Worm (Caenorhabditis elegans) whole organism, late embryonic: Measurements from ENCODE around the gene srt-18.

Source experiments
- C08G9.2 ChIP-seq: sonication (generic microtip); optimal IDR thresholded peaks from 2 replicates; lab custom pipeline; 2016; ENCODE audit warnings: mild to moderate bottlenecking, missing genetic modification characterization, moderate library complexity, missing compliant biosample characterization
- ceh-18 ChIP-seq: sonication (generic microtip); optimal IDR thresholded peaks from 2 replicates; lab custom pipeline; 2016; ENCODE audit warnings: missing genetic modification characterization, missing compliant biosample characterization
- ceh-2 ChIP-seq: sonication (generic microtip); optimal IDR thresholded peaks from 2 replicates; lab custom pipeline; 2016; ENCODE audit warnings: missing genotype, missing genetic modification characterization, missing compliant biosample characterization
- ceh-24 ChIP-seq: sonication (generic microtip); optimal IDR thresholded peaks from 2 replicates; lab custom pipeline; 2016; ENCODE audit warnings: mild to moderate bottlenecking, missing genetic modification characterization, missing compliant biosample characterization
- ceh-30 ChIP-seq: fragments of 150-350 bp; optimal IDR thresholded peaks from 2 replicates; lab custom pipeline; 2014; ENCODE audit warnings: missing biosample characterization, missing genetic modification characterization
- ceh-31 ChIP-seq: sonication (generic microtip); optimal IDR thresholded peaks from 2 replicates; lab custom pipeline; 2016; ENCODE audit warnings: missing genetic modification characterization, missing compliant biosample characterization
- ceh-34 ChIP-seq: sonication (generic microtip); optimal IDR thresholded peaks from 2 replicates; lab custom pipeline; 2016; ENCODE audit warnings: mild to moderate bottlenecking, missing genetic modification characterization, missing compliant biosample characterization
- ceh-48 ChIP-seq: sonication (generic microtip); optimal IDR thresholded peaks from 2 replicates; lab custom pipeline; 2016; ENCODE audit warnings: missing genetic modification characterization, inconsistent platforms, missing compliant biosample characterization
- ceh-9 ChIP-seq: sonication (generic microtip); optimal IDR thresholded peaks from 2 replicates; lab custom pipeline; 2016; ENCODE audit warnings: mild to moderate bottlenecking, missing genetic modification characterization, inconsistent platforms, missing compliant biosample characterization
- che-1 ChIP-seq: sonication (generic microtip); optimal IDR thresholded peaks from 2 replicates; lab custom pipeline; 2016; ENCODE audit warnings: mild to moderate bottlenecking, missing genetic modification characterization, missing compliant biosample characterization
- elt-2 ChIP-seq: sonication (generic microtip); optimal IDR thresholded peaks from 2 replicates; lab custom pipeline; 2016; ENCODE audit warnings: missing genetic modification reagents, missing genetic modification characterization, missing compliant biosample characterization
- elt-4 ChIP-seq: sonication (generic microtip); optimal IDR thresholded peaks from 2 replicates; lab custom pipeline; 2016; ENCODE audit warnings: missing genetic modification characterization, missing compliant biosample characterization
- ets-4 ChIP-seq: sonication (generic microtip); optimal IDR thresholded peaks from 2 replicates; lab custom pipeline; 2016; ENCODE audit warnings: missing genetic modification characterization, missing compliant biosample characterization
- fax-1 ChIP-seq: sonication (generic microtip); optimal IDR thresholded peaks from 2 replicates; lab custom pipeline; 2016; ENCODE audit warnings: missing genotype, missing genetic modification characterization, missing compliant biosample characterization
- fkh-6 ChIP-seq: sonication (generic microtip); optimal IDR thresholded peaks from 2 replicates; lab custom pipeline; 2016; ENCODE audit warnings: missing genetic modification characterization, missing compliant biosample characterization
- hlh-13 ChIP-seq: fragments of 200-800 bp; sonication (Bioruptor generic); optimal IDR thresholded peaks from 2 replicates; lab custom pipeline; 2018; ENCODE audit warnings: mild to moderate bottlenecking, missing genetic modification characterization, missing compliant biosample characterization
- hlh-30 ChIP-seq: sonication (generic microtip); optimal IDR thresholded peaks from 2 replicates; lab custom pipeline; 2017; ENCODE audit warnings: antibody characterized with exemption, missing genetic modification characterization, missing compliant biosample characterization; ENCODE audit not compliant: insufficient read depth
- hlh-6 ChIP-seq: sonication (generic microtip); optimal IDR thresholded peaks from 2 replicates; lab custom pipeline; 2016; ENCODE audit warnings: missing genotype, missing genetic modification characterization, missing compliant biosample characterization
- lim-6 ChIP-seq: sonication (generic microtip); optimal IDR thresholded peaks from 2 replicates; lab custom pipeline; 2016; ENCODE audit warnings: missing genetic modification characterization, missing compliant biosample characterization
- lin-11 ChIP-seq: fragments of 200-800 bp; sonication (Bioruptor generic); optimal IDR thresholded peaks from 2 replicates; lab custom pipeline; 2018; ENCODE audit warnings: mild to moderate bottlenecking, missing genetic modification characterization, missing compliant biosample characterization
- madf-2 ChIP-seq: sonication (generic microtip); optimal IDR thresholded peaks from 2 replicates; lab custom pipeline; 2017; ENCODE audit warnings: missing genetic modification characterization, missing compliant biosample characterization
- nhr-11 ChIP-seq: fragments of 150-350 bp; optimal IDR thresholded peaks from 2 replicates; lab custom pipeline; 2014; ENCODE audit warnings: missing biosample characterization, missing genetic modification characterization
- npax-4 ChIP-seq: sonication (generic microtip); optimal IDR thresholded peaks from 2 replicates; lab custom pipeline; 2016; ENCODE audit warnings: missing genetic modification characterization, missing compliant biosample characterization
- odd-2 ChIP-seq: sonication (generic microtip); optimal IDR thresholded peaks from 2 replicates; lab custom pipeline; 2017; ENCODE audit warnings: antibody characterized with exemption, mild to moderate bottlenecking, missing genetic modification characterization, missing compliant biosample characterization
- pag-3 ChIP-seq: sonication (generic microtip); optimal IDR thresholded peaks from 2 replicates; lab custom pipeline; 2016; ENCODE audit warnings: missing compliant biosample characterization, missing genetic modification characterization, borderline replicate concordance
- pax-1 ChIP-seq: fragments of 150-350 bp; optimal IDR thresholded peaks from 2 replicates; lab custom pipeline; 2014; ENCODE audit warnings: missing biosample characterization, missing genetic modification characterization
- pha-2 ChIP-seq: sonication (generic microtip); optimal IDR thresholded peaks from 2 replicates; lab custom pipeline; 2017; ENCODE audit warnings: mild to moderate bottlenecking, missing genetic modification characterization, missing compliant biosample characterization
- pha-4 ChIP-seq: fragments of 150-350 bp; optimal IDR thresholded peaks from 2 replicates; lab custom pipeline; 2018; ENCODE audit warnings: missing biosample characterization, missing genetic modification reagents, missing genetic modification characterization
- pros-1 ChIP-seq: fragments of 150-350 bp; optimal IDR thresholded peaks from 2 replicates; lab custom pipeline; 2014; ENCODE audit warnings: missing biosample characterization, missing genetic modification reagents, missing genetic modification characterization
- rnt-1 ChIP-seq: sonication (generic microtip); optimal IDR thresholded peaks from 2 replicates; lab custom pipeline; 2016; ENCODE audit warnings: missing genetic modification characterization, missing compliant biosample characterization
- sdc-2 ChIP-seq: sonication (generic microtip); optimal IDR thresholded peaks from 2 replicates; lab custom pipeline; 2016; ENCODE audit warnings: missing genotype, missing genetic modification characterization, missing compliant biosample characterization
- tbx-2 ChIP-seq: sonication (generic microtip); optimal IDR thresholded peaks from 2 replicates; lab custom pipeline; 2016; ENCODE audit warnings: missing genetic modification characterization, missing compliant biosample characterization
- unc-3 ChIP-seq, 2 experiments: fragments of 200-800 bp in 1 of 2; sonication (Bioruptor generic) in 1 of 2; sonication (generic microtip) in 1 of 2; conservative IDR thresholded peaks in 1 of 2; optimal IDR thresholded peaks in 1 of 2; 2 replicates each; pipeline versions ENCODE4 v1.3.6 to Lab custom; 2016 to 2022; ENCODE audit warnings: missing compliant biosample characterization in 2 of 2, missing genetic modification characterization in 2 of 2, missing genetic modification reagents in 1 of 2
- unc-42 ChIP-seq: sonication (generic microtip); optimal IDR thresholded peaks from 2 replicates; lab custom pipeline; 2016; ENCODE audit warnings: missing genotype, missing genetic modification characterization, missing compliant biosample characterization
- unc-55 ChIP-seq: sonication (generic microtip); optimal IDR thresholded peaks from 2 replicates; lab custom pipeline; 2017; ENCODE audit warnings: missing biosample characterization, missing genetic modification reagents, missing genetic modification characterization
- unc-86 ChIP-seq: sonication (generic microtip); optimal IDR thresholded peaks from 2 replicates; lab custom pipeline; 2016; ENCODE audit warnings: missing genetic modification characterization, missing compliant biosample characterization
- zip-5 ChIP-seq: sonication (generic microtip); optimal IDR thresholded peaks from 2 replicates; lab custom pipeline; 2016; ENCODE audit warnings: missing genetic modification characterization, missing compliant biosample characterization

The srt-18 gene

DNA sequence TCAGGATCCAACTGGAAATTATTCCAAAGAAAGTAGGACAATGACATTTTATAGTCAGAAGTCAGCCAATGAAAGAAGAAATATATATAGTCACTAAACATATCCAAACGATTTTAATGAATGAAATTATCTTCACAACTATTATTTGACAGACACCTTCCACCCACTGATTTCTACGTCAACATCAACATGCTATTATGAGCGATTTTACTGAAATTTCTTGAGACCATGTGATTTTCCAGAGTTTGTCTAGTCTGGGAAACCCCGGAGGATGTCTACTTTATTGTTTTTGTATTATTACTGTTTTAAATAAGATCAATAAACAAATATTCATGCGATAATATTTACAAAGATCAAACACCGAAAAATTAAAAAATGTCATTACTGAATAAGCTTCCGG lies at the start of gene srt-18:
Gene srt-18, minus strand, starts transcription at position 101 of the 400 bp plus-strand sequence.
- TF ChIP-seq npax-4 (tag; lab: Kevin White, UChicago) = no peak
- TF ChIP-seq hlh-30 (tag; lab: Kevin White, UChicago) = no peak
- no peak for TF ChIP-seq ceh-18 (tag; lab: Kevin White, UChicago)
- TF ChIP-seq che-1 (tag; lab: Kevin White, UChicago) = no peak
- no peak for TF ChIP-seq fkh-6 (tag; lab: Kevin White, UChicago)

DNA sequence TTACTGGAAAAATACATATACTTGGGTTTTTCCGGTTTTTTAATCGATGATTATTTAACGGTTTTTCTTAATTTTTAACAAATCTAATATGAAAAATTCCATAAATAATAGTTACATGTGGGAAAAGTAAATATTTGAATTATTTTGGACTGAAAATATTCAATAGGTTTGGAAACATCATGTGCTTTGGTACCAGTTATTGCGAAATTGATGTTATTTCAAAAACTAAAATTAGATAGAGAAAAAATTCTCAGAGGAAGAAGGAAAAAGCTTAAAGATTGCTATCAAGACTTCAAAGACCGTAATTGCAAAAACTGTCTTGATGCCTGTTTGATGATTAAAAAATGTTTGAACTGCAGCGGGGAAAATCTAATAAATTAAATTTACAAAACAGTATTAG lies 49.6 kb upstream of the srt-18 start:
- TF ChIP-seq rnt-1 (tag; lab: Kevin White, UChicago) = no peak
- no peak for TF ChIP-seq unc-55
- no peak for TF ChIP-seq C08G9.2 (tag; lab: Kevin White, UChicago)
- no peak for TF ChIP-seq hlh-6 (tag; lab: Kevin White, UChicago)
- no peak for TF ChIP-seq unc-3 (GFP tag; conservative IDR thresholded peaks at IDR 0.05; lab: Robert Waterston, UW)
- no peak for TF ChIP-seq unc-3 (tag; optimal IDR thresholded peaks at IDR 0.05; lab: Kevin White, UChicago)
- no peak for TF ChIP-seq sdc-2
- no peak for TF ChIP-seq pha-4
- no peak for TF ChIP-seq ceh-9 (tag; lab: Kevin White, UChicago)
- no peak for TF ChIP-seq ceh-2
- TF ChIP-seq hlh-13 (GFP tag; lab: Kevin White, UChicago) = no peak
- TF ChIP-seq ceh-24 (tag; lab: Kevin White, UChicago) = no peak
- TF ChIP-seq fax-1 (tag; lab: Kevin White, UChicago) = no peak
- TF ChIP-seq ceh-30 = no peak
- TF ChIP-seq nhr-11 (tag; lab: Kevin White, UChicago) = no peak
- no peak for TF ChIP-seq lin-11 (tag; lab: Kevin White, UChicago)

DNA sequence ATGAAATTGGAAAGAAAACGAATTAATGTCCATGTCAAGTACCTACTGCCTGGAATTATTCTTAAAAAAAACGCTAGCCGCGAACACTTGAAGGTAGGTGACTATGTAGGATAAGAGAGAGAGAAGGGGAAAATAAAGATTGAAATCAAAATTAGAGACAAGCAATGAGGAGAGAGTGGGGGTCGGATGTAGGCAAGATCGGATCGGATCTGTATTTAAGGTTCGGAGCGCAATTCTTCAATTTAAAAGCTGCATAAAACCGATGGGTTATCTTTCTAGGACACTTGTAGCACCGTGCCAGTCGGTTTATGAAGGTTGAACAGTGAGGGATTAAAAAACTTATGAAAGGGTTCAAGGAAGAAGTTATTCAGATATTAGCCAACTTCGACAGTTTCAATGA lies 47.7 kb upstream of the srt-18 start:
- no peak for TF ChIP-seq odd-2 (tag; lab: Kevin White, UChicago)
- no peak for TF ChIP-seq unc-55
- no peak for TF ChIP-seq ceh-9 (tag; lab: Kevin White, UChicago)
- no peak for TF ChIP-seq ceh-24 (tag; lab: Kevin White, UChicago)

DNA sequence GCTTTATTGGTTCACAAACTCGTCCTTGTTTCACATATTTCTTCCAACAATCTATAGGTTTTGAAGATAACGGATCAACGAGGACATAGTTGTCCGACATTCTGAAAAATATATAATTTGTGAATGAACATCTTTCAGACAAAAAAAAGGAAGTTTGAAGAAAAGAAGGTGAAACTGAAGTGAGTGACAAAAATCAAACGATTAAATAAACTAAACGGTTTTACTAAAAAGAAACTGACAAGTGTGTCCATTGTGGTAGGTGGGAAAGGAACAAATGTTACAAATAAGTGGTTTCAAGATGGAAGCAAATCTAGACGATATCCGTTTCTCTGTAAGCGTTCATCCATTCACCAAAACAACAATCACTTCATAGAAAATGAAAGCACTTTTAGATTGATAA lies 46.9 kb upstream of the srt-18 start, which contains the start of gene C25E10.12:
Gene C25E10.12, minus strand, starts transcription at position 101 of the 400 bp plus-strand sequence.
- TF ChIP-seq npax-4 (tag; lab: Kevin White, UChicago) = no peak
- no peak for TF ChIP-seq ceh-34 (tag; lab: Kevin White, UChicago)
- TF ChIP-seq pag-3 (tag; lab: Kevin White, UChicago) = no peak
- no peak for TF ChIP-seq ceh-31 (tag; lab: Kevin White, UChicago)
- no peak for TF ChIP-seq elt-4
- TF ChIP-seq zip-5 (tag; lab: Kevin White, UChicago) = no peak
- no peak for TF ChIP-seq pax-1 (tag; lab: Kevin White, UChicago)
- no peak for TF ChIP-seq fkh-6 (tag; lab: Kevin White, UChicago)

DNA sequence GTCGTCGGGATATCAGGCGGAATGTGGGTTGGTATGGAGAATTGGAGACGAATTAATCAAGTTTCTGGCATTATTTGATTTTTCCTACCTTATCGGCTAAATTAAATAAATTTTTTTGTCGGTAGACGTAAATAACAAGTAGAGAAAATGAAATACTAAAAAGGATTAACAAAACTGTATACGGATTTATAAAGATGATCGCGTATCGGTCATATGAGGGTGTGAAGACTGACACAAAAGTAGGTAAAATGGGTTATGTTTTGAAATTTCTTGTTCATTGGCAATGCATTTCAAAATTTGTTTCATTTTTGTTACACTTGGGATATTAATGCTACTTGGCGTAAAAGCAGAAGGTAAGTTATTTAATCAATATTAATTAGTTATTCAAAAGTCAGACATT lies 44.0 kb upstream of the srt-18 start, which contains the start of the genes C25E10.16 and C25E10.13:
Gene C25E10.16, minus strand, starts transcription at position 101 of the 400 bp plus-strand sequence.
Gene C25E10.13, plus strand, starts transcription at position 256 of the 400 bp plus-strand sequence.
- TF ChIP-seq ets-4 (tag; lab: Kevin White, UChicago) (no peak), pros-1 (tag; lab: Kevin White, UChicago) (no peak), ceh-34 (tag; lab: Kevin White, UChicago) (no peak), ceh-48 (tag; lab: Kevin White, UChicago) (no peak), lim-6 (tag; lab: Kevin White, UChicago) (no peak), tbx-2 (no peak), ceh-9 (tag; lab: Kevin White, UChicago) (no peak), nhr-11 (tag; lab: Kevin White, UChicago) (no peak), ceh-30 (no peak), ceh-31 (tag; lab: Kevin White, UChicago) (no peak), elt-2 (tag; lab: Kevin White, UChicago) (no peak), unc-42 (tag; lab: Kevin White, UChicago) (no peak), pha-2 (tag; lab: Kevin White, UChicago) (no peak), unc-86 (tag; lab: Kevin White, UChicago) (no peak), fkh-6 (tag; lab: Kevin White, UChicago) (no peak), madf-2 (tag; lab: Kevin White, UChicago) (no peak)
